Fruit fly (Drosophila melanogaster) whole organism, wandering third instar larva: ENCODE data around the gene mtd.

Source experiments
- CG32264 ChIP-seq: fragments of 200-800 bp; sonication (Bioruptor generic); optimal IDR thresholded peaks from 2 replicates; lab custom pipeline; 2016; ENCODE audit warnings: missing biosample characterization, missing genetic modification characterization
- Dfd ChIP-seq: fragments of >200 bp; optimal IDR thresholded peaks from 2 replicates; lab custom pipeline; 2017; ENCODE audit warnings: missing biosample characterization, missing genetic modification characterization
- Hnf4 ChIP-seq: fragments of 200-800 bp; sonication (Bioruptor generic); optimal IDR thresholded peaks from 2 replicates; lab custom pipeline; 2016; ENCODE audit warnings: missing biosample characterization, mild to moderate bottlenecking, missing genetic modification characterization
- Jra ChIP-seq: sonication (Bioruptor generic); optimal IDR thresholded peaks from 2 replicates; lab custom pipeline; 2016; ENCODE audit warnings: missing biosample characterization, missing genetic modification characterization
- Myc ChIP-seq: fragments of >200 bp; optimal IDR thresholded peaks from 2 replicates; lab custom pipeline; 2017
- OdsH ChIP-seq: fragments of 200-800 bp; sonication (Bioruptor generic); optimal IDR thresholded peaks from 2 replicates; lab custom pipeline; 2016; ENCODE audit warnings: missing biosample characterization, mild to moderate bottlenecking, missing genetic modification characterization
- Vsx2 ChIP-seq: fragments of 200-300, 225-300 bp; sonication (Bioruptor generic); optimal IDR thresholded peaks from 2 replicates; lab custom pipeline; 2018; ENCODE audit warnings: missing biosample characterization, missing genetic modification characterization; ENCODE audit not compliant: partially characterized antibody
- brk ChIP-seq: fragments of 200-800 bp; sonication (Bioruptor generic); optimal IDR thresholded peaks from 2 replicates; lab custom pipeline; 2016; ENCODE audit warnings: missing biosample characterization, mild to moderate bottlenecking, missing genetic modification characterization
- fru ChIP-seq: fragments of 200-800 bp; sonication (Bioruptor generic); optimal IDR thresholded peaks from 3 replicates; lab custom pipeline; 2016; ENCODE audit warnings: missing biosample characterization, mild to moderate bottlenecking, missing genetic modification characterization
- h ChIP-seq: fragments of 200-800 bp; sonication (Bioruptor generic); optimal IDR thresholded peaks from 3 replicates; lab custom pipeline; 2016; ENCODE audit warnings: missing biosample characterization, mild to moderate bottlenecking, missing genetic modification characterization
- psq ChIP-seq: fragments of 200-800 bp; sonication (Bioruptor generic); optimal IDR thresholded peaks from 3 replicates; lab custom pipeline; 2017; ENCODE audit warnings: missing biosample characterization, mild to moderate bottlenecking, missing genetic modification characterization, moderate library complexity
- sage ChIP-seq: fragments of 200-800 bp; sonication (Bioruptor generic); optimal IDR thresholded peaks from 2 replicates; lab custom pipeline; 2016; ENCODE audit warnings: missing biosample characterization, mild to moderate bottlenecking, missing genetic modification characterization
- usp ChIP-seq: fragments of >200 bp; optimal IDR thresholded peaks from 2 replicates; lab custom pipeline; 2017; ENCODE audit warnings: missing biosample characterization, missing genetic modification characterization

dm6 chr3R:5368170-5368781 is 18.0 kb upstream of the mtd start, which contains the start of gene Cerk:
- TF ChIP-seq Myc (lab: Kevin White, UChicago) (no peak), OdsH (GFP tag; lab: Kevin White, UChicago) (no peak), Jra (no peak), sage (GFP tag; lab: Kevin White, UChicago) (no peak), CG32264 (no peak), Vsx2 (GFP tag; lab: Kevin White, UChicago) (no peak), Hnf4 (GFP tag; lab: Kevin White, UChicago) (peak; percentile 54), psq (GFP tag; lab: Kevin White, UChicago) (no peak), brk (no peak), usp (GFP tag; lab: Kevin White, UChicago) (no peak), fru (peak; percentile 29), h (GFP tag; lab: Kevin White, UChicago) (peak; percentile 26), Dfd (no peak)
